Fruit fly (Drosophila melanogaster) whole organism, adult: Measurements from ENCODE around the gene RpL36A.

ENCODE experiments used
- CG11617 ChIP-seq: fragments of 200-800 bp; sonication (Bioruptor generic); optimal IDR thresholded peaks from 2 replicates; lab custom pipeline; 2017; ENCODE audit warnings: mild to moderate bottlenecking, missing biosample characterization, missing genetic modification reagents, missing genetic modification characterization
- CG33017 ChIP-seq: fragments of 200-800 bp; sonication (Bioruptor generic); optimal IDR thresholded peaks from 2 replicates; lab custom pipeline; 2018; ENCODE audit warnings: missing biosample characterization, mild to moderate bottlenecking, missing genetic modification characterization, moderate library complexity
- tj ChIP-seq: fragments of 200-800 bp; sonication (Bioruptor generic); optimal IDR thresholded peaks from 3 replicates; lab custom pipeline; 2017; ENCODE audit warnings: missing biosample characterization, mild to moderate bottlenecking, missing genetic modification characterization, moderate library complexity

DNA sequence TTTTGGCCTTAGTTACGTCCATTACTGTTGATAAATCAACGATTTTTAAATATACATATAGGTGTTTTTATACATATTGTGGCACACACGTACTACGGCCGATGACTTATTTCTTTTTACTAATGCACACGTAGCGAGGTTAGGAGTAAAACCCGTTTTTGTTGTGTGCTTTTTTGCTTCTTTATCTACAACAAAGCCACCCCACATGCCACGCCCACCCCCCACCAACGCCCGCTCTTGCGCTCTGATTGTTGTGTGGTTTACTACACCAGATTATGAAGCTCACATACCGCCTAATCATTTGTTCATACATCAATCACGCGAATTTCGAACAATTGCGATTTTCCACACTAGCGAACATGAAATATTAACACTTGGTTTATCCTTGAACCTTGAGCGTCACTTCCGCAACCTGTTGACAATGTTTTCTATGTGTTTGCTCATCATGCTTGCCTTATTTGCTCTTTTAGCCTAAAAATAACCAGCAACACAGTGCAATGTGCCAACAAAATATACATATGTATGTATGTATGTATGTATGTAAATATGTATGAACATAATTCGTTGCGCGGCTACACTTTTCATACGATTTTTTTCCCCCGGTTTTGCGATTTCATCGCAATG lies 49.5 kb downstream of the RpL36A start:
- no peak for TF ChIP-seq CG11617
- no peak for TF ChIP-seq tj (GFP tag; lab: Kevin White, UChicago)
- TF ChIP-seq CG33017 (tag; lab: Kevin White, UChicago), result no peak
